Worm (Caenorhabditis elegans) whole organism, L2 larva: Measurements from ENCODE around the gene R07E5.15.

ENCODE experiments used
- C34F6.9 ChIP-seq: fragments of 150-350 bp; optimal IDR thresholded peaks from 2 replicates; lab custom pipeline; 2014; ENCODE audit warnings: missing biosample characterization, missing genetic modification characterization
- elt-1 ChIP-seq: fragments of 150-350 bp; optimal IDR thresholded peaks from 2 replicates; lab custom pipeline; 2014; ENCODE audit warnings: missing biosample characterization, missing genetic modification characterization
- lin-39 ChIP-seq: fragments of 150-350 bp; optimal IDR thresholded peaks from 2 replicates; lab custom pipeline; 2014; ENCODE audit warnings: missing biosample characterization, missing genetic modification reagents, missing genetic modification characterization
- mab-5 ChIP-seq: fragments of 150-350 bp; optimal IDR thresholded peaks from 2 replicates; lab custom pipeline; 2014; ENCODE audit warnings: missing biosample characterization, missing genetic modification characterization
- nhr-11 ChIP-seq: fragments of 150-350 bp; optimal IDR thresholded peaks from 2 replicates; lab custom pipeline; 2014; ENCODE audit warnings: missing biosample characterization, missing genetic modification characterization
- skn-1 ChIP-seq: sonication (generic microtip); optimal IDR thresholded peaks from 2 replicates; lab custom pipeline; 2017; ENCODE audit warnings: missing biosample characterization, missing genetic modification characterization
- unc-39 ChIP-seq: fragments of 150-350 bp; optimal IDR thresholded peaks from 2 replicates; lab custom pipeline; 2014; ENCODE audit warnings: missing biosample characterization, missing genetic modification characterization
- ztf-11 ChIP-seq: sonication (generic microtip); optimal IDR thresholded peaks from 2 replicates; lab custom pipeline; 2017; ENCODE audit warnings: missing biosample characterization, missing genetic modification characterization
- ztf-4 ChIP-seq: fragments of 150-350 bp; optimal IDR thresholded peaks from 2 replicates; lab custom pipeline; 2014; ENCODE audit warnings: missing biosample characterization, missing genetic modification characterization

DNA sequence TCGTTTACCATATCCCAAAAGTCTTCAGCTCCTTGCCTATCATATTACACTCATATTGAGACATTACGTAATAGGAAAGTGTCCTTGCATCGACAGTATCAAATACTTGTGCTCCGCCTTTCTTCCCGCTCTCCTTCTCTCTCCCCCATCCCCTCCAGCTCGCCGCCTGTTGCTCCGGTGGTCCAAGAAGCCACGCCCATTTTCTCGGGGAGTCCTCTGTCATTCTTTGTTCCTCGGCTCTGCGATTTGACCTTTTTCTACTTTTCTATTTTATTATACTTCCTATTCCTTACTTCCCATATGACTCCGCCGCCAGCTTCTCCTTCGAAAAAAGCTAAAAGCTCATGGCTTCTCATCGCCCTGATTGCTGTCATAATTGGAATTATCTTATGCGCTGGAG is 44.9 kb upstream of the R07E5.15 start, which contains the start of gene mnp-1:
- TF ChIP-seq C34F6.9 (no peak), ztf-4 (tag; lab: Kevin White, UChicago) (no peak), unc-39 (tag; lab: Kevin White, UChicago) (no peak), elt-1 (no peak), nhr-11 (no peak), mab-5 (tag; lab: Kevin White, UChicago) (no peak), skn-1 (tag; lab: Kevin White, UChicago) (no peak), lin-39 (tag; lab: Kevin White, UChicago) (no peak), ztf-11 (tag; lab: Kevin White, UChicago) (no peak)
